Fruit fly (Drosophila melanogaster): ENCODE results near the gene CG6055.

DNA sequence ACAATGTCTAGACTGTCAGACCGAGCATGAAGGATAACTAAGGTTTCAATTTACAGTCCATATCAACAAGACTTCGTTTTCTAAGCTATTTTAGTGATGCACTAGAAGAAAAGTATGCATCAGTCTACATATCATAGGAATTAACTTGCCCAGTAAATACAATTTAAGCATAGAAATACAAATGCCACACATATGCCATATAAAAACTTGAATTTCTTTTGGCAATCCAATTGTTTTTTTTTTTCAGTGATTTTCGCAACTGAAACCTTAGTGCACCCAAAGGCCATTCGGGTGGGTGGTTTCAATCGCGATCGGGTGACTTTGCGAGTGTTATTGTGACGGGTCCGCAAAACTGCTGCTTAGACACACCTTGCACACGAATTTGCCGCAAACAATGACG lies 54.2 kb downstream of the CG6055 start:
- TF ChIP-seq ovo (GFP tag; optimal IDR thresholded peaks at IDR 0.05) (no peak), pad (GFP tag; optimal IDR thresholded peaks at IDR 0.05) (no peak), tj (GFP tag; optimal IDR thresholded peaks at IDR 0.05) (peak; percentile 16), Clk (GFP tag; optimal IDR thresholded peaks at IDR 0.05) (no peak), Hr96 (GFP tag; optimal IDR thresholded peaks at IDR 0.05) (no peak), CG7045 (GFP tag; optimal IDR thresholded peaks at IDR 0.05) (no peak), CG7101 (tag; optimal IDR thresholded peaks at IDR 0.05) (no peak), CG11617 (GFP tag; optimal IDR thresholded peaks at IDR 0.05) (no peak), kay (GFP tag; ENCODE audit: borderline replicate concordance) (no peak)
